Worm (Caenorhabditis elegans) whole organism, dauer: Measurements from ENCODE around the gene B0563.9.

ENCODE experiments used
- unc-62 ChIP-seq: sonication (generic microtip); optimal IDR thresholded peaks from 2 replicates; lab custom pipeline; 2017; ENCODE audit warnings: missing biosample characterization, missing genetic modification reagents, missing genetic modification characterization

The B0563.9 gene

DNA sequence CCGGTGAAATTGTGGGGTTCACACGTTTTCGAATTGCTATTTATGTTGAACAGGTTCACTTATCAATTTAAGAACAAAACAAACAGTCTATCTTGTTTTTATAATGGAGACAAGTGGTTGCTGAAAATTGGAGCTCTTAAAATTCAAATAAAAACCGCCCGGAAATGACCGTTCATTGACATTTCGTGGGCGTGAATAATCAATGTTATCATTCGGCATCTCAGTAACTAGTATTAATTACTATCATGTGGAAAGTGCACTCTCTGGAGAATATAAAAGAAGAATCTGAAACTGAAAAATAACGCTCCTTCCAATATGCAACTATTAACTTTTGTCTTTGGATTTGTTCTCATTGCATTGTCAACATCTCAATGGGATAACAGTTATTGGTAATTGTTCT, at the start of gene B0563.9:
Gene B0563.9 (plus strand): TSS at position 301 of the 400 bp plus-strand sequence.
- TF ChIP-seq unc-62 (GFP tag; lab: Kevin White, UChicago), result no peak

DNA sequence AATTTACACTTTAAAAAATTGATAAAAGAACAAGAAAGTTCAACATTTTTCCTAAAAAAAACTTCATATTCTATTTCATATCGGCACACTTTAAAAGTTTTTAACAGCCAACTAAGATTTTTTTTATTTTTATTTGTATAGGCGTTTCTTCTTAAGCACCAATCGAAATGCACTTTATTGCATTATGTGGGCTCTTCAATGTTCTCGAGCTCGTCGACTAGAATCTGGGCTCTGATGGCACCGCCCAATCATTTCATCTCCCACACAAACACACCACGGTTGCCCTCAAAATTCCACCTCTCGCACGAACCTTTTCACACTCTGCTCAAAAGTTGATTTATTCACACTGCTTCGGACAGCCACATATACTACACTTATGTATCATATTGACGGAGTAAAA, 30.9 kb upstream of the B0563.9 start, which contains the start of gene B0563.6:
Gene B0563.6 (plus strand): TSS at position 301 of the 400 bp plus-strand sequence.
- TF ChIP-seq unc-62 (GFP tag; lab: Kevin White, UChicago), result no peak

DNA sequence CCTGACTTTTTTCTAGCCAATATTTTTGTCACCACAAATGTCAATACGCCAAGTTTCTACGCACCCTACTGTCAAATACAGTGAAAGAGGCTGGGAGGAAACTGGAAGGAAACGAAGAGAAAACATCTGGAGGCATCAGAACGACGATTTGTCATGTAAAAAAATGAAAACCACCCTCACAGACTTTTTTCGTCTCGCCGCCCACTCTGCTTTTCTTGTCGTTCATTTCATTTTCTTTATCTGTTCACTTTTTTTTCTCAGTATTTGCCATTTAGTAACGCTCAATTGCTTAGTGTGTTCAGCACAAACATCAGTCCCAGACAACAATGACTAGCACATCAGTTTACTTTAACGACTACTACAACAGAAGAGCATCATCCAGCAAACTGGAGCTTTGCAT, 22.5 kb upstream of the B0563.9 start, which contains the start of gene B0563.5:
Gene B0563.5 (plus strand): TSS at position 301 of the 400 bp plus-strand sequence.
- TF ChIP-seq unc-62 (GFP tag; lab: Kevin White, UChicago), result no peak

DNA sequence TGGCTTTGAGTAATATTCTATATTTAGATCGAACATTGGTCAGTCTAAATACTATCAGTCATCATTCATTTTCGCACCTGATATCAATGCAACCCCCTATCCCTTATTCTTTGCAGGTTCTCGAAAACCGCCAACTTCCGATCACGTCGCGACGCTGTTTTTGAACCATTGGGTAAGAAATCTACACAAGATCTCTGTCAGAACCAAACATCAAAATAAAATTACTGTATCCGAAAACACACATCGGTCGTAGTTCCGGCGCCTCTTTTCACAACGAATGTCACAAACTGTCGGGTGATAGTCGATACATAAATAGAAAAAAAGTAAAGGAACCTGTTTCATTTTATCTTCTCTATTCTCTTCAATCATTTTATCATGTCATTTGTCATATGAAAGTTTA, 21.4 kb upstream of the B0563.9 start:
- TF ChIP-seq unc-62 (GFP tag; lab: Kevin White, UChicago), result no peak

DNA sequence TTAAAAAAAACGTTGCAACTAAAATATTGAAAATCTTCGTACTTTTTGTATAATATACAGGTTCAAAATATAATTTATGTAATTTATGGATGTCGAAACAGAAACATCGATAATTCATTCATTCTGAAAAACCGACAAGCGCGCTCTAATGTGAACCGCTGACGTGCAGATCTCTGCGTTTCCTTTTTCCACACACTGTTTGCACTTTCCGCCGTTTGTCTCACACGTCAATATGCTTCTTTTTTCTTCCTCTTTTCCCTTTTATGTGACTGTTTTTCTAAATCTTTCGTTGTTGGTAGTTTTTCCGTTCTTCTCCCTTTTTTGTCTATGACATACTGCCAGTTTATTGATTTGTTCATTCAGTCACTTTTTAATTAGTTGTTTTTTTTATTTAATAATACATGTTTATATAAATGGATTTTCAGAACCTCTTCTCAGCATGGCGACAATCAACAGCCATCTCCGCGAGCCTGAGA, 18.0 kb upstream of the B0563.9 start, which contains the start of gene tmbi-4:
Gene tmbi-4 (plus strand): TSS at position 426 of the 476 bp plus-strand sequence.
- TF ChIP-seq unc-62 (GFP tag; lab: Kevin White, UChicago), result no peak

DNA sequence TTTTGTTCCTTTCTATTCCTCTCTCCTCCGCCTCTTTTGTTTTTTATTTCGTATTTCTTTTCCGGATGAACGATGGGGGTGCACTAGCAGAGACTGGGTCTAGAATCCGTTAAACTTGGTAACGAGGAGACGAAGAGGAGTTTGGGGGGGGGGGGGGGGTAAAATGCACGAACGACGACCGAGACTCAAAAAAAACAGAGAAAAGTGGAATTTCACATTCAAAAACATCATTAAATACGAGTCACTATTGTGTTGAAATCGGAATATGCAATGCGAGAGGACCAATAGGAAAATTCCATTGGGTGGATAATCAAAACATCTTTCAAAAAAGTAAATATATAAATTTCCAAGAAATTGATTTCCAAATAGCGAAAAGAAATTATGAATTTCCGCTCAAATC, 14.1 kb upstream of the B0563.9 start, which contains the start of gene B0563.7:
Gene B0563.7 (minus strand): TSS at position 101 of the 400 bp plus-strand sequence.
- no peak for TF ChIP-seq unc-62 (GFP tag; lab: Kevin White, UChicago)

DNA sequence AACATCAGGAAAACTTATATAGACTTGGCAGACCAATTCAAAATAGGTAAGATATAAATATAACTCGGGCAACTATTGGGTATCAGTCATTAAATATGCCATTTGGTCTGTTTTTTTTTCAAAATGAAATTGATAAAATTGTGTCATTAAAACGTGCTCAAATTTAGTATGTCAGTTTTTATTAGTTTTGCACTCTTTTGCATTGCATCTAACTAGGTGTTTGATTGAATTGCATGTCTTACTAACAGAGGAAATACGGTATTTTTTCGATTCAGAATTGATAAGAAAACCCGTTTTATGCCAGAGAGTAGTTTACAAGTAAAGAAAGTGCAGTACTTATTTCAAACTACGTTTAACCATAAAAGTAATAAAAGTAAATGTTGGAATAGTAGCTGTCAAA, 12.6 kb upstream of the B0563.9 start:
- TF ChIP-seq unc-62 (GFP tag; lab: Kevin White, UChicago), result no peak

DNA sequence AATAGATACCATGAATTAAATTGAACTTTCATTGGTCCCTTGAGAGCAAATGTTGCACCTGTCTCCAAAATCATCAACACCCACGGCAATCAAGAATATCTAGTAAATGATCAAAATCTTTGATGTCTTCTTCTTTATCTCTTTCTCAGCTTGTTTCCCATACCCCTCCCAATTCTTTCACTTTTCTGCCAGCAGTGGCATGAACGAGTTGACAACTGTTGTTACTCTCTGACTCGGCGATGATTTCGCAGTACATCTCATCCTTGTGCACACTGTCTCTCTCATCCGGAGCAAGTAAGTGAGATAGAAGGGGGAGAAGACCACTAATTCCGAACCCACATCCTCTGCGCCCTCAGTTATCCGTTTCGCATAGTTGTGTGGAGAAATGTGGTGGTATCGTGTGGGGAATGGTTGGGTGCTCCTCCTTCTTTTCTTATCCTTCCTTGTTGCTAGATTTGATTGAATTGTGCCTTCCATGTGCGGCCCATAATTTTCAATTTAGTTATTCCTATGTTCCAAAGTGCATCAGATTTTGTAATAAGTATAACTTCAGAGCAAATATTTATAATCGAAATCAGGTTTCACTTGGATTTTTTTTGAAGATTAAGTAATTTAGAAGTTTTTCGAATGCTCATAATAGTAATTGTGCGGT, 7.0 kb upstream of the B0563.9 start:
- no peak for TF ChIP-seq unc-62 (GFP tag; lab: Kevin White, UChicago)

DNA sequence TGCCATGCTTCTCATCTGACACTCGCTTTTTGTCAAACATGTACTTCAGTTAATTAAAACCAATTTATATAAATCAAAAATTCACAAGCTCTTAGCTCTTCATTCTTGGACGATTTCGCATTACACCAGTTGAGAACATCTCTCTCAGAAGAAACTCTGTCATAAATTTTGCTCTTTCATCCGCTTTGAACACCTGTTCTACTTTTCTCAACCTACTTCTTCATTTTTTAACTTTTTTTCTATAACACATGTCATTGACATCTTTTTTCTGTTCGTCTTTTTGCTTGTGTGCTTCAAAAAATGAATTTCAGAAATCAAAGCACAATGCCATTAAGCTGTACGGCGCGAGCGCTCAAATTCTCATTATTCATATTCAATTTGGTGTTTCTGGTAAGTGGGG, 5.5 kb upstream of the B0563.9 start, which contains the start of gene tsp-11:
Gene tsp-11 (plus strand): TSS at position 301 of the 400 bp plus-strand sequence.
- no peak for TF ChIP-seq unc-62 (GFP tag; lab: Kevin White, UChicago)

DNA sequence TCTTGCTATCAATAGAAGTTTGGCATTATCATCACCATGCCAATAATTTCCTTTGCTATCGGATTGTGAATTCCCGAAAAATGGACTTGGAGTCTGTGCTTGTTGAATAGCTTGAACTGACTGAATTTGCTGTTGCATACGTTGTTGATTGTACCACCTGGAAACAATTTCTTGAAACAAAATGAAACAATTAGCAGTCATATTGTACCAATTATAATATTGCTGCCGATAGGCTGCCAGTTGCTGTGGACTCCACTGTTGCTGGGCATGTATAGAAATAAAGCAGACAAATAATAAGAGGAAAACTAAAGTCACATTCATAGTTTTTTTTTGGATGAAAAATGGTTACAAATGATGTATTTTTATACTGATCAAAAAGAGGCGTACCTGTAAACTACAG, 1.4 kb upstream of the B0563.9 start, which contains the start of gene B0563.10:
Gene B0563.10 (minus strand): TSS at position 325 of the 400 bp plus-strand sequence.
- no peak for TF ChIP-seq unc-62 (GFP tag; lab: Kevin White, UChicago)

DNA sequence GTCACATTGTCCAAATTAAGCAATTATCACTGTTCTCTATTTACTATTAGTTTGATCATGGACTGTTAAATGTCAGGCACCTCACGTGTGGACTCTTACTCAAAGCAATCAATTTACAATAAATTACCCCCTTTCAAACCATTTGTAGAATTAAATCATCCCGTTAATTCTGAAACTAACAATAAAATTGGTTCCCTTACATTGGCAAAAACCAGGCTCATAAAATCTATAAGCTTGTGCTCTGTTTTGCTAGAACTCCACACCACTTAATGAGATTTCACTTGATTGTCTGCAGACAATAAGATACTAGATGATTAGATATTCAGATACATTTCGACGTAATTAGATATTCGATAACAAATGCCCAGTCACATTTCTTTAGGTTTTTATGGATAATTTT, 1.7 kb downstream of the B0563.9 start:
- TF ChIP-seq unc-62 (GFP tag; lab: Kevin White, UChicago), result no peak

DNA sequence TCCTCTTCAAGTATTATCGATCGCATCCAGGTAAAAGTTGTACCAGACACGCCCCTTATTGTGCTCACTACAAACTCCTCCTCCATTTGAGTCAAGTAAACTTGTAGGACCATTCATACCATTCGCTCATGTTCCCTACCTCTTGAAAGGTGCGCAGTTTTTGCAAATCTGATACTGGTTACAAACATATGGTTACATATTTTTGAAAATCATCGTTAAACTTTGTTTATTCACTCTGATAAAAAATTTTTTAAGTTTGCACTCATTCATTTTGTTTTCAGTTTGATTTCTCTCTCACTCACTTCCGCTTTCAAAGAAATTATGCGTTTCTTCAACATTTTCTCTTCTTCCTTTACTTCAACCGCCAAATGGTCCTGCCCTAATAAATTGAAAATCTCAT, 2.9 kb downstream of the B0563.9 start, which contains the start of gene B0563.1:
Gene B0563.1 (plus strand): TSS at position 301 of the 400 bp plus-strand sequence.
- no peak for TF ChIP-seq unc-62 (GFP tag; lab: Kevin White, UChicago)

DNA sequence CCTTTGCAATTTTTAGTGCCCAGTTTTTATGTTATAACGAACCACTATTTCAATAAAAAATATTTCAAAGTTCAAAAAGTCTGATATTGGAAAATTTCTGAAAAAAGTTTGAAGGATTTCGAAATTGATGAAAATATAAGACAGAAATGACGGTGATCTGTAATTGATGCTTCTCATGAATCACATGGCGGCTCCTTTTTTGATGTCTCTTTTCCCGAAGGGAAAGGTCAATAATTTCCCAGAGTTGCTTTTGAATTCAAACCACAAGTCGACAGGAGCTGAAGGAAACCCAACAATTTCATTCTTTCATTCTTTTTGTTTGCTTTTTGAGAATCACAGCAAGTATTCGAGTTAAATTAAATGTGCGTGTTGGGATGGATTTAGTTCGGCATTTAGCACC, 3.9 kb downstream of the B0563.9 start, which contains the start of gene B0563.18:
Gene B0563.18 (plus strand): TSS at position 301 of the 400 bp plus-strand sequence.
- no peak for TF ChIP-seq unc-62 (GFP tag; lab: Kevin White, UChicago)

DNA sequence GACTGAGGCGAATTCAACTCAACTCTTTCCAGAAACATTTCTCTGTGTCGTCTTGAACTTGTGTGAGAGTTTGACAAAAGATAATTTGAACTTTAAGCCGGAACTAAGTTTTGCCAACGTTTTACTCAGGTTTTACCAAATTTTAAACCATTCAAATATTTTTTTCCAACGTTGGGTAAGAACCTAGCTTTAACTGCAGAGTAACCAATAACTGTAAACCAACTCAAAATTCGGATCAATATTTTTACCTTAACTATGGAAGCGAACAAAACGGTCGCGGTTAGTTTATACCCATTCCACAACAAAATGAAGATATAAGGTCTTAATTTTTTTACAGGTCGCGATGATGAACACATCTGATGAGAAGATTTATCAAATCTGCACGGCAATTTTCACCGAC, 4.4 kb downstream of the B0563.9 start:
- TF ChIP-seq unc-62 (GFP tag; lab: Kevin White, UChicago), result no peak

DNA sequence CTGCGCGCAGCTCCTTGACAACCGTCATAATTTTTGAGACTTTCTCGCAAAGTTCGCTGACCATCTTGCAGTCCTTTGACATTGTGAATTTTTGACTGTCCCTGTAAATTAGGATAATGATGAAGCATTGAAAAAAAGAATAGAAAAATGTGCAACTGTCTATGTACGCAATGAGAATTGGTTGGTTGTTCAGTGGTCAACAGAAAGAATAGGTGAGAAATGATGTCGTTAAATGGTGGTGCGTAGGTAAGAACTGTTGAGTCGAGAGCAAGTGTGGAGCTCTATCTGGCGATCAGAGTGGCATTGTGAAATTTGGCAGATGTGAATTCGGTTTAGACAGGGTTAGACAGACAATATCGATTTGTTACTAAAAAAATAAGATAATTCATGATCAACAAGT, 6.1 kb downstream of the B0563.9 start, which contains the start of gene B0563.8:
Gene B0563.8 (minus strand): TSS at position 101 of the 400 bp plus-strand sequence.
- TF ChIP-seq unc-62 (GFP tag; lab: Kevin White, UChicago), result no peak

DNA sequence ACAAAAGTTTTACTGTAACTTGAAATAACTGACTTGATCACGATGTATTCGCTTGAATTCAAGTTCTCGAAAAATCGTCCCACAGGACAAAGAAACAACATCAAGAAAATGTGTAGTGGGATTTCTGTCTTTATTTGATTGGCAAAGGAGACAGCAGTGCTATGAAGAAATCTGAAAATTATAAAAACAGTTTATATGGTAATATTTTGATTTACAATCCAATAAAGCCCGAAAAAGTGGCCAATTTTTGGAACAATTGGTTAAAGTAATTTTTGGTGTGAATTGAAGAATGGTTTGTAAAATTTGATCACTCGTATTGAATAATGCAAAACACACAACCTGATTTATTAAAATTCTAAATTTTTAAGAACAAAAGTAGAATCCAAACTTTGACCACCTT, 12.5 kb downstream of the B0563.9 start, which contains the start of gene Y81B9A.4:
Gene Y81B9A.4 (minus strand): TSS at position 101 of the 400 bp plus-strand sequence.
- no peak for TF ChIP-seq unc-62 (GFP tag; lab: Kevin White, UChicago)
